Worm (Caenorhabditis elegans) whole organism, L4/young adult: ENCODE data around the gene pfd-4.

Source experiments
- dao-5 ChIP-seq: sonication (generic microtip); optimal IDR thresholded peaks from 2 replicates; lab custom pipeline; 2016; ENCODE audit warnings: missing genotype, missing genetic modification characterization, moderate library complexity, missing compliant biosample characterization
- him-1 ChIP-seq: sonication (generic microtip); optimal IDR thresholded peaks from 2 replicates; lab custom pipeline; 2016; ENCODE audit warnings: missing genotype, missing genetic modification reagents, missing genetic modification characterization, missing compliant biosample characterization

DNA sequence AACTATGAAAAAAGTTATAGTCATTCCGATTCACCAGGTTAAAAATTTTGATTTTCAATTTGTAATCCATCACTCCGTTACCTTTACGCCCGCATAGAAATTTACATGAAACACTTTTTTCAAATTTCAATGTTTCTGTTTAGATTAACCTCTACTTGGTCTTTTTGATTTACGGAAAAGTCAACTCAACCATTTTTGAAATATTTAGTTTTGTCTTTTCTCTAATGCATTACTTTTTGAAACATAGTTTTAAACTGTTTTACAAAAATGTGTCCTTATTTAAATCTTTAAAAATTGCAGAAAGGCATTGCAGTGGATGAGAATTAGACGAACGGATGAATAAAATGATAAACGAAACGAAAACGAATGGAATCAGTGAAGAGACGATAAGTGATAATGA, 41.9 kb upstream of the pfd-4 start, which contains the start of gene gtl-2:
- TF ChIP-seq dao-5 (tag; lab: Kevin White, UChicago), result no peak
- TF ChIP-seq him-1 (tag; lab: Kevin White, UChicago), result no peak
